Worm (Caenorhabditis elegans) whole organism, young adult: Measurements from ENCODE around the gene luc-7L3.

Experiments
- F57C9.4 ChIP-seq: sonication (generic microtip); optimal IDR thresholded peaks from 2 replicates; lab custom pipeline; 2017; ENCODE audit warnings: mild to moderate bottlenecking, missing genetic modification characterization, missing compliant biosample characterization
- dpl-1 ChIP-seq: fragments of 150-350 bp; optimal IDR thresholded peaks from 2 replicates; lab custom pipeline; 2014; ENCODE audit warnings: missing biosample characterization, missing genetic modification reagents, missing genetic modification characterization
- nfyb-1 ChIP-seq: fragments of 200-800 bp; sonication (Bioruptor generic); IDR thresholded peaks from 2 replicates; pipeline ENCODE4 v1.3.6; 2022; ENCODE audit warnings: missing genetic modification reagents, missing genetic modification characterization, missing compliant biosample characterization

DNA sequence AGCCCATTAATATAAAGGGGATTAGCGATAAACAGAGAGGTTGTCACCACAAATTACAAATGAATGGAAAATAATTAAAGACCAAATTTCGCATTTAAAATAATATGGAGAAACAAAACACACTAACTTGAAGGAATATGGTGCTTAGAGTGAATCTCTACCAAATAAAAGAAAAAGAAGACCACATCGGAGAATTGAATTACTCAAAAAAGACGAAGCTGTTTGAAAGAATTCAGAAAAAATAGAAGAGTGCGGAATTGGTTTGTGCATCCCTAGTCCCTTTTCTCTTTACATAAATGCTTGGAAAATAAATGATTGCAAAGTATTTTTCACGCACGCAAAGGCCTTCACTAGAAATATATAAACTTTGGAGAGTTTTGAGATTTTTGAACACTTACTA, 23.9 kb downstream of the luc-7L3 start:
- no peak for TF ChIP-seq dpl-1 (GFP tag; lab: Kevin White, UChicago)
- TF ChIP-seq F57C9.4 (tag; lab: Kevin White, UChicago) = no peak
- TF ChIP-seq nfyb-1 (GFP tag; lab: Robert Waterston, UW) = no peak
